Worm (Caenorhabditis elegans) whole organism, L4/young adult: ENCODE results near the gene ptp-1.

ENCODE experiments used
- W03F9.2 ChIP-seq: fragments of 150-350 bp; optimal IDR thresholded peaks from 2 replicates; lab custom pipeline; 2014; ENCODE audit warnings: missing biosample characterization, missing genetic modification characterization
- dao-5 ChIP-seq: sonication (generic microtip); optimal IDR thresholded peaks from 2 replicates; lab custom pipeline; 2016; ENCODE audit warnings: missing genotype, missing genetic modification characterization, moderate library complexity, missing compliant biosample characterization
- him-1 ChIP-seq: sonication (generic microtip); optimal IDR thresholded peaks from 2 replicates; lab custom pipeline; 2016; ENCODE audit warnings: missing genotype, missing genetic modification reagents, missing genetic modification characterization, missing compliant biosample characterization

Gene ptp-1

DNA sequence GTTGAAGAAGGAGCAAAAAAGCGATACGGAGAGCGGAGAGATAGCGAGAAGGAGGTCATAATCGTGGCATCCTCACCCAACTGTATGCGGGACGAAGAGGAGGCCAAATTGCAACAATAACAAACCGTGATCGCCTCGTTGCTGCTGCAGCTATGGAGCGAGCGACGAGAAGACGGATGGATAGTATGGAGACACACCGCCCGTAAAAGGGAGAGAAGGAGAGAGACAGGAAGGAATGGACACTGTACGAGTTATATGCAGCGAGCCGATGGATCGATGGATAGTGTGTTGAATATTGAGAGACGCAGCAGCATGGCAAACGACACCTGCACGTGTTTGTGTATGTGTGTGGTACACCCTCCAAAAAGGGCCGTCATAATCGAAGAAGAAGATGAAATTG is 33.2 kb downstream of the ptp-1 start:
- TF ChIP-seq dao-5 (tag; lab: Kevin White, UChicago) (no peak), him-1 (no peak), W03F9.2 (no peak)

DNA sequence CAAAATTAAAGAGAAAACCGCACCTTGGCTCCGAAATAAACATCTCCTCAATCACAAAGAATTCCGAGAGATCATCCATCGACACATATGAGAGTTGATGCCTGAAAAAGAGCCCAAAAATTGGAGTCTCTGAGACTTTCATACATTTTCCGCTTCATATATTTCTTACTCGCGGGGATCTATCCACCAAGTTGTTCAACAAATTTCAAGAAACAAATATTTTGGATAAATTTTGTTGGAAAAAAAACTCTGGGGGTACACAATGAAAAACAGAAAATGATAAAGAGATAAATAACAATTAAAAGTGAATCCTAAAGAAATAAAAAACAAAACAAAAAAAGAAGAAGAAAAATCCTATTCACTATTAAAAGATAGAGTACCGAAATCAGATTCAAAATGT is 36.5 kb downstream of the ptp-1 start, which contains the start of gene sel-8:
Gene sel-8 (minus strand): TSS at position 101 of the 400 bp plus-strand sequence.
- no peak for TF ChIP-seq him-1
- no peak for TF ChIP-seq W03F9.2
- no peak for TF ChIP-seq dao-5 (tag; lab: Kevin White, UChicago)

DNA sequence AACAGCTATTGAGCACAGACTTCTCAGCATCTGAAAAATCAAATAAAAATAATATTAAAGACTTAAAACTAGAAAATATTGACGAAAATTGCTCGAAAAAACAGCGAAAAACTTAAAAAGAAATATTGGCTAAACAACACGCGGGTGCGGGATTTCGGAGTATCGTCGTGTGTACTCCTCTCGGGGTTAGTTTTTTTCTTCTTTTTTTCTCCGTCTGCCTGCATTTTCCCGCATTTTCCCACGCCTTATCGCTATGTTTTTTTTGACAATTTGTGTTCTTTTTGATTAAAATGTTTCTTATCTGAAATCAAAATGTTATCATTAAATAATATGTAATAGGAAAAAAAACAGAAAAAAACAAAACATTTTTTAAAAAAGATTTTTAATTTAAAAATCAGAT is 39.8 kb downstream of the ptp-1 start, which contains the start of gene mrps-31:
Gene mrps-31 (minus strand): TSS at position 36 of the 400 bp plus-strand sequence.
- TF ChIP-seq dao-5 (tag; lab: Kevin White, UChicago): no peak
- TF ChIP-seq him-1: no peak
- TF ChIP-seq W03F9.2: peak; percentile 73

DNA sequence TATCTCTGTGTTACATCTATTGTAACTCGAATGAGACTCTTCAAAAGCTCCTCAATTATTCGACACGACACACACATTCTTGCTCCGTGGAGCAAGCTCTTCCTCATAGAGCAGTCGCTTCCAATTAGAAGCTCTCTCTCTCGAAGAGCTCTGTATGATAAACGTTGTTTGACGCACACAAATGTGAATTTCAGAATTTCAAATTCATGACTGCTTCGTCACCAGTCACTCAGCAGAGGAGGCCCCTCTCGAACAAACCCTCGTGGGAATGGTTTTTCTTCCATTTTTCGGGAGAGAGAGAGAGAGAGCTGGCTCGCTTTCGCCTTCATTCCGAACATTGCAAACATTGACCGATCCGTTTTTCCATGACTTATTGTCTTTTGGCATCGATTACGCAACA is 41.9 kb downstream of the ptp-1 start:
- TF ChIP-seq dao-5 (tag; lab: Kevin White, UChicago) (no peak), him-1 (no peak), W03F9.2 (no peak)

DNA sequence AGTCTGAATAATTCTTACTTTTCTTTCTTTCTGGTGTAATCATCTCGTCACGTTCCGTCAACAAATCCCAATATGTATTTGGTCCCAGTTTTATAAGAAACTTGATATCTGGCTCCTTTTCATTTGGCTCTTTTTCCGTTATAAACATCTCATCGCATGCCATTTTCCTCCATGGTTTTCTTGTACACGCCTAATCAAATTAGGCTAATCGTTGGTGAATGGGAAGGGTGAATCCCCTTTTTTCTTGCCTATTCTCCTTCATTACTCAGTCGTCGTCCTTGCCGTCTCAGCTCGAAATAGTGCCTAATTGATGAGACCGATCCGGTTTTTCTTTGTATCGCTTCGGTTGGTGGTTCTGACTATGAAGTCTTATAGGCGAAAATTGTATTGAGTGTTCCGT is 43.6 kb downstream of the ptp-1 start:
- TF ChIP-seq W03F9.2: no peak
- no peak for TF ChIP-seq dao-5 (tag; lab: Kevin White, UChicago)
- TF ChIP-seq him-1: no peak

DNA sequence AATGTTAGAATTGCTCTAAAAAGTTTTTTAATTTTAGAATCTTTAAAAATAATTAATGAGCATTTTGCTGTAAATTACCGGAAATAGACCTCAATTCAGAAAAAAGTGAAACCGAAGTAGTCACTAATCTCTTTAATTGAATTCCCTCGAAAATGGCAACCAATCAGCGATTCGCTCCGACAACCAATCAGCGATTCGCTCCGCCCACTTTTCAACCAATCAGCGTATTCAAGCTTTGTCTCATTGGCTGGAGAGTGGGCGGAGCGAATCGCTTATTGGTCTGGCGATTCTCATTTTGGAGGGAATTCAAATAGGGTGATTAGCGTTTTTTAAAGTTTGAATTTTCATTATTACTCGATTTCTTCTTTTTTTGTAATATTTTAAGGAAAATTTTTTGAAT is 44.4 kb downstream of the ptp-1 start:
- TF ChIP-seq dao-5 (tag; lab: Kevin White, UChicago): no peak
- TF ChIP-seq W03F9.2: no peak
- no peak for TF ChIP-seq him-1

DNA sequence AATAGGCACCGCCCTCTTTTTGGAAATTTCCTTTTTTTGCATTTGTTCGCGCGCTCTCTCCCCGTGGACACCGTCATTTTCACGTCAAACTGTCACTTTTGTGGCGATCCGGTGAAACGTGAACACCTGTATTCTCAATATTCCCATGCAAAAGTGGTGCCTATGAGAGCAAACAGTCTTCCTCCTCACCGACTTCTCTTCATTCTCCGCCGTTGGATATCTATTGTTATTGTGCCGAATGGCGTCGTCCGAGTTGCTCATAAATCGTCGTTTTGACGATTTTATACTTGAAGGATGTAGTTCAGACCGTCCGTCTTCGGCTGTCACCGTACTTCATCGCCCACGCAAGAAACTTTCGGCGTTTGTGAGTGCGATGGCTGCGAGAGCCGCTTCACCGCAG is 45.3 kb downstream of the ptp-1 start, which contains the start of gene rilp-1:
Gene rilp-1 (plus strand): TSS at position 301 of the 400 bp plus-strand sequence.
- TF ChIP-seq W03F9.2: no peak
- TF ChIP-seq him-1: no peak
- TF ChIP-seq dao-5 (tag; lab: Kevin White, UChicago): no peak

DNA sequence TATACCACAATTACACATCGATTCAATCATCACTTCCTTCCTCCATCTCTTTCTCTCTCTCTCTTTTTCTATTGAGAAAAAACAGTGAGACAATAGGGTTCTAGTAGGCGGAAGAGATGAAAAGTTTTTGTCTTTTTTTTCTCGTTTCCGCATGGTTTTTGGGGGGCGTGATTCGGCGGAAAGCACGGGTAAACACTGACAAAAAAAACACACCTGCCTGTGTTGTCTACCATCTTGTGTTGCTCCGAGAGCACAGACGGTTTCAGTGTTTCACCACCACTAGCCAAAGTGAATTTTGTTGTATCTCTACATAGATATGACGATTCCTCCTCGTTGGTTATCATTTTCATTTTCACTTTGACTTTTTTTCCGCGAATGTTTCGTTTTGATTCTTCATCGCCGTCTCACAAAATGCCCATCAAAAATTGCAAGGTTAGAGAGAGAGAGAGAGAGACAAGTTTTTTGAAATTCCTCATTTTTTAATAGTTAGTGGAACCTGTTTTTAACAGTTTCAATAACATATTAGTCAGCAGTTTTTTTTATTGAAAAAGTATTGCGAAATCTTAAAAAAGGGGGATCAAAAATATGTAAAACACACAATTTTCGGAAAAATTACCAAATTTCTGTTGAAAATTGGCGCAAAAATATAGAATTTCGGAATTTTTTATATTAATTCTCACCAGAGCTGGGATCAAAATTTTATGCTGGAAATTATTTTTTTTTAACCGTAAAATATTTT is 46.9 kb downstream of the ptp-1 start:
- TF ChIP-seq dao-5 (tag; lab: Kevin White, UChicago) (no peak), him-1 (no peak), W03F9.2 (no peak)

DNA sequence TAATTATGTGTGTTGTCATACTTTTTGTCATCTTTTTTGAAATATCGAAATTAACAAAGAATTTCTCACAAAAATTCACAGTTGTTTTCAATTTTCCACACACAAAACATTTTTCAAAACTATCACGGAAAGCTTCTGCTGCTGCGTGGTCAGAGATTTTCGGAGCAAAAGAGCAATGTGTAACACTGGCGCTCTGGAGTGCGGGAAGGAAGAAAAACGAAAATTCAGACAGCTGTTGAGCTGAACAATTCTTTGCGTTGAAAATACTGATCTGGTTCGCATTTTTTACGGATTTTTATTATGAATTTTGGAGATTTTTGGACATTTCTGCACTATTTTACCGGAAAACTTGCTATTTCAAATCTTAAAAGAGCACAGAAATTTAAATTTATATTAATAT is 53.1 kb downstream of the ptp-1 start:
- TF ChIP-seq dao-5 (tag; lab: Kevin White, UChicago) (no peak), W03F9.2 (no peak), him-1 (no peak)

DNA sequence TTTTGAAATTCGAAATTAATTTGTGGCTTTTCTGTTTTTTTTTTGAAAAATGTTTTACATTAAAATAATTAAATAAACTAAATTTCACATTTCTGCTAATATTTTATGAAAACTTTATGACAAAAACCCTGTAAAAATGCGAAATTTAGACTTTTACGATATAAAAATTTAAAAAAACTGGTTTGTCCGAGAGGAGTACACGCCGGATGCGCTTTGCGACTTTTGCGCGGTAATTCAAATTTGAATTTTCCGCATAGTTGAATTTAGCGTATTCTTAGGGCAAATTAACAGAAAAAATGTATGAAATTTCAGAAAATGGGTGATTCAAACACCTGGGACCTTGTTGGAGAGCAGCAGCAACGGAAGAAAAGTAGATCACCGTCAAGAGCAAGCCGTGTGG is 53.6 kb downstream of the ptp-1 start, which contains the start of gene unc-93:
Gene unc-93 (plus strand): TSS at position 301 of the 400 bp plus-strand sequence.
- TF ChIP-seq dao-5 (tag; lab: Kevin White, UChicago) (no peak), W03F9.2 (no peak), him-1 (no peak)

DNA sequence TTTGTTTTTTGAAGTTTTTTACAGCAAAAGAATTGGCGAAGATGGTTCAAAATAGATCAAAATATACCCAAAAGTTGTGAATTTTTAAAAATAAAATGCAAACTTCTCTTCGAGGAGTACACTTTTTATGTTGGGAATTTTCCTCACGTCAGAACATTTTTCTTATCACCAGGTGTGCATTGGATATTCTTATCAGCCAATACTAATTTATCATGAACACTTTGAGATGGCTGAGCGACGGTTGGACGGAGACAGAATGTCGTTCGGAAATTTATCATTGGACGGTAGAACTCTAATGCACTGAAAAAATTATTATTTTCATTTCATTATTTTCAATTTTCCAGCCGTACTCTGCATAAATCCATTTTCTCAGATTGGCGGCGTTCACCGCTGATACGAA is 58.8 kb downstream of the ptp-1 start:
- TF ChIP-seq him-1 (no peak), W03F9.2 (no peak), dao-5 (tag; lab: Kevin White, UChicago) (no peak)

DNA sequence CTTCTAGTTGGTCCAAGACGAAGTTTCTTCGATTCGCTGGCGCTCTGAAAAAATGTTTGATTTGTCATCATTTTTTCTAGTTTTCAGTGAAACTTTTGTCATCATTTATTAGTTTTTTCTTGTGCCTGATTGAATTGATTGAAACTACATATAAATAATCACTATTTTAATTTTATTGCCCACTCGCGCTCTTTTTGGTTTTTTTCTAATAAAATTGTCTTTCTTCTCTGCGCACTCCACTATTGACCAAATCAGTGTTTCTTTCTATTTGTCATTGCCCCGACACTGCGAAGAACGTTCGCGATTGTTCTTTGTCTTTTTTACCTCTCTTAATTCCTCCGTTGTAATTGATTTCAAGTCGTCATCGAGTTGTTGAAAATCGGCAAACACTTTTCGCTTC is 59.7 kb downstream of the ptp-1 start:
- TF ChIP-seq W03F9.2 (peak; percentile 3), him-1 (no peak)

DNA sequence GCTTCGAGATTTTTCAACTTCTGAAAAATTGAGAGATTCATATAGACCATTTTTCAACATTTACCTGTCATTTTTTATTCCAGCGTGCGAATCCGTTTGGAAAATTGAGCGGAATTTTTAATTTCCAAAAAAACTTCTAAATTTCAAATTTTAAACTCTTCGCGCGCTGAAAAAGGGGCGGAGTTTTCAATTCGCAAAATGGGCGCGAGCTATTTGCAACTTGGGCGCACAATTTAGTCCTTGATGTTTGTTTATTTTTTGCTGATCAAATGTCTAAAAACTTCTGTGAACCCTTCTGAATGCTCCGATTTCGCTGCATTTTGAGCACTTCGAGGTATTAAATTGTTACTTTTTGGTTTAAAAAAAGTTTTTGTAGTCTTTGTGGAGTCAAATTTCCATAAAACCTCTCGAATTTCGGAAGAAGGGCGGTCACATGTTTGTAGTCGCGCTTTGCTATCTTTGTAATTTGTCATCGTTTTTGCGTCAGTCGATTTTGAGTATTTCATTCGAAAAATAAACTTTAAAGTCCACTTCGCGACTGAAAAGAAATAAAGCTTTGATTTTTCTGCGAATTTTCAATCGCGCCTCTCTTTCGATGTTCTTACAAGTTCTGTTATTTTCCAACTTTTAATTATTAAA is 60.3 kb downstream of the ptp-1 start, which contains the start of the genes madf-8 and gsr-1:
Gene madf-8 (minus strand): TSS at position 156 of the 639 bp plus-strand sequence.
Gene gsr-1 (plus strand): TSS at position 231 of the 639 bp plus-strand sequence.
- TF ChIP-seq dao-5 (tag; lab: Kevin White, UChicago) (no peak), him-1 (no peak), W03F9.2 (no peak)

DNA sequence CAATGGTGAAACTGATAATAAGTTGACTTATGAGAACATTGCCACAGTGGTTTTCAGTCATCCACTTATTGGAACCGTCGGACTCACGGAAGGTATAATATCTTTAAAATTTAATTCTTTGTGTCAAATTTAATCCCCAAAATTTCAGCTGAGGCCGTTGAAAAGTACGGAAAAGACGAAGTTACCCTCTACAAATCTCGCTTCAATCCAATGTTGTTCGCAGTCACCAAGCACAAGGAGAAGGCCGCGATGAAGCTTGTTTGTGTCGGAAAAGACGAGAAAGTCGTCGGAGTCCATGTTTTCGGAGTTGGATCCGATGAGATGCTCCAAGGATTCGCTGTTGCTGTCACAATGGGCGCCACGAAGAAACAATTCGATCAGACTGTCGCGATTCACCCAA is 61.9 kb downstream of the ptp-1 start:
- TF ChIP-seq him-1: no peak
- TF ChIP-seq W03F9.2: no peak
- TF ChIP-seq dao-5 (tag; lab: Kevin White, UChicago): no peak

DNA sequence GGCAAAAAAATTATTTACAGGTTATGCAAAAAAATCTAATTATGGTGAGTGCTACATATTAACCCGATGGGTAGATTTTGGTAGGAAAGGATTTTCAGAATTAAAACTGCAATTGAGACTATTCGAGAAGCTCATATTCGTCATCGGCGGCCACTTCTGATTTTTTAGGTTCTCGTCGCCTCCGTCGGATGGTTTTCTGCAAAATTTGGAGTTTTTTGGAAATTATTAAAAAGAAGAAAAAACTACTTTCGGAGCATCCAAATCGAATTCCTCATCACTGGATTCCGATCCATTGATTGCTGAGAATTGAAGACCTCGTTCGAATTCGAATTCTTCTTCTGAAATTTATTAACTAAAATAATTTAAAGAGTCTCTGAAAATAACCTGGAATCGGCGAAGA is 62.4 kb downstream of the ptp-1 start:
- TF ChIP-seq dao-5 (tag; lab: Kevin White, UChicago) (no peak), W03F9.2 (no peak), him-1 (no peak)
